Fruit fly (Drosophila melanogaster) whole organism, embryonic: ENCODE measurements around the gene Lipt2.

ENCODE experiments used
- Abd-B ChIP-seq: fragments of 200-800 bp; sonication (Bioruptor generic); optimal IDR thresholded peaks from 2 replicates; lab custom pipeline; 2018; ENCODE audit warnings: missing biosample characterization, mild to moderate bottlenecking, missing genetic modification characterization, moderate library complexity
- Ada2b ChIP-seq: fragments of 200-800 bp; sonication (Bioruptor generic); IDR thresholded peaks from 2 replicates; pipeline ENCODE4 v1.3.6; 2022; ENCODE audit warnings: missing biosample characterization, missing genetic modification characterization
- BtbVII ChIP-seq: fragments of 200-800 bp; sonication (Bioruptor generic); optimal IDR thresholded peaks from 3 replicates; lab custom pipeline; 2017; ENCODE audit warnings: missing biosample characterization, mild to moderate bottlenecking, missing genetic modification characterization
- CG10147 ChIP-seq: fragments of 200-800 bp; sonication (Bioruptor generic); optimal IDR thresholded peaks from 2 replicates; lab custom pipeline; 2019; ENCODE audit warnings: missing biosample characterization, mild to moderate bottlenecking, missing genetic modification characterization, moderate library complexity
- CG10267 ChIP-seq: fragments of 200-800 bp; sonication (Bioruptor generic); optimal IDR thresholded peaks from 2 replicates; lab custom pipeline; 2018; ENCODE audit warnings: missing biosample characterization, mild to moderate bottlenecking, missing genetic modification characterization, moderate library complexity
- CG10274 ChIP-seq: fragments of 200-800 bp; sonication (Bioruptor generic); optimal IDR thresholded peaks from 3 replicates; lab custom pipeline; 2017; ENCODE audit warnings: missing biosample characterization, mild to moderate bottlenecking, missing genetic modification characterization
- CG11085 ChIP-seq: fragments of 200-800 bp; sonication (Bioruptor generic); IDR thresholded peaks from 2 replicates; pipeline ENCODE4 v1.3.6; 2022; ENCODE audit warnings: missing biosample characterization, missing genetic modification characterization
- CG11695 ChIP-seq: fragments of 200-800 bp; sonication (Bioruptor generic); IDR thresholded peaks from 3 replicates; pipeline ENCODE4 v1.3.6; 2022; ENCODE audit warnings: missing biosample characterization, missing genetic modification characterization
- CG11696 ChIP-seq: fragments of 200-800 bp; sonication (Bioruptor generic); IDR thresholded peaks from 2 replicates; pipeline ENCODE4 v1.3.6; 2022; ENCODE audit warnings: missing biosample characterization, missing genetic modification characterization
- CG12391 ChIP-seq: fragments of 200-800 bp; sonication (Bioruptor generic); optimal IDR thresholded peaks from 3 replicates; lab custom pipeline; 2018; ENCODE audit warnings: missing biosample characterization, mild to moderate bottlenecking, missing genetic modification characterization, moderate library complexity
- CG12659 ChIP-seq: fragments of 200-800 bp; sonication (Bioruptor generic); optimal IDR thresholded peaks from 3 replicates; lab custom pipeline; 2017; ENCODE audit warnings: mild to moderate bottlenecking, missing biosample characterization, missing genetic modification reagents, missing genetic modification characterization
- CG13624 ChIP-seq: fragments of 200-800 bp; sonication (Bioruptor generic); optimal IDR thresholded peaks from 2 replicates; lab custom pipeline; 2016; ENCODE audit warnings: missing biosample characterization, missing genetic modification characterization
- CG13775 ChIP-seq: fragments of 200-800 bp; sonication (Bioruptor generic); optimal IDR thresholded peaks from 3 replicates; lab custom pipeline; 2017; ENCODE audit warnings: missing biosample characterization, mild to moderate bottlenecking, missing genetic modification characterization
- CG15479 ChIP-seq: fragments of 200-800 bp; sonication (Bioruptor generic); optimal IDR thresholded peaks from 3 replicates; lab custom pipeline; 2019; ENCODE audit warnings: missing biosample characterization, mild to moderate bottlenecking, missing genetic modification characterization, moderate library complexity
- CG15601 ChIP-seq: fragments of 200-800 bp; sonication (Bioruptor generic); optimal IDR thresholded peaks from 3 replicates; lab custom pipeline; 2019; ENCODE audit warnings: missing biosample characterization, mild to moderate bottlenecking, missing genetic modification characterization, moderate library complexity
- CG16863 ChIP-seq: fragments of 200-800 bp; sonication (Bioruptor generic); optimal IDR thresholded peaks from 3 replicates; lab custom pipeline; 2016; ENCODE audit warnings: missing biosample characterization, missing genetic modification characterization
- CG17568 ChIP-seq: fragments of 200-800 bp; sonication (Bioruptor generic); optimal IDR thresholded peaks from 2 replicates; lab custom pipeline; 2018; ENCODE audit warnings: missing biosample characterization, mild to moderate bottlenecking, missing genetic modification characterization, moderate library complexity
- CG2678 ChIP-seq: fragments of 200-800 bp; sonication (Bioruptor generic); optimal IDR thresholded peaks from 3 replicates; lab custom pipeline; 2019; ENCODE audit warnings: missing biosample characterization, mild to moderate bottlenecking, missing genetic modification characterization, moderate library complexity
- CG32772 ChIP-seq: fragments of 200-800 bp; sonication (Bioruptor generic); IDR thresholded peaks from 2 replicates; pipeline ENCODE4 v1.3.6; 2022; ENCODE audit warnings: missing biosample characterization, missing genetic modification characterization
- CG34422 ChIP-seq: fragments of 200-800 bp; sonication (Bioruptor generic); IDR thresholded peaks from 3 replicates; pipeline ENCODE4 v1.3.6; 2022; ENCODE audit warnings: missing biosample characterization, missing genetic modification characterization
- CG4404 ChIP-seq: fragments of 200-800 bp; sonication (Bioruptor generic); IDR thresholded peaks from 2 replicates; pipeline ENCODE4 v1.3.6; 2022; ENCODE audit warnings: missing biosample characterization, missing genetic modification characterization
- CG6689 ChIP-seq: fragments of 200-800 bp; sonication (Bioruptor generic); IDR thresholded peaks from 2 replicates; pipeline ENCODE4 v1.3.6; 2022; ENCODE audit warnings: missing biosample characterization, missing genetic modification characterization
- CG7372 ChIP-seq: fragments of 200-800 bp; sonication (Bioruptor generic); IDR thresholded peaks from 2 replicates; pipeline ENCODE4 v1.3.6; 2022; ENCODE audit warnings: missing biosample characterization, missing genetic modification characterization
- CG9609 ChIP-seq: fragments of 200-800 bp; sonication (Bioruptor generic); optimal IDR thresholded peaks from 3 replicates; lab custom pipeline; 2016; ENCODE audit warnings: missing biosample characterization, missing genetic modification characterization
- CG9797 ChIP-seq: fragments of 200-800 bp; sonication (Bioruptor generic); optimal IDR thresholded peaks from 3 replicates; lab custom pipeline; 2018; ENCODE audit warnings: missing biosample characterization, mild to moderate bottlenecking, missing genetic modification characterization
- Chrac-16 ChIP-seq: fragments of 200-800 bp; sonication (Bioruptor generic); optimal IDR thresholded peaks from 3 replicates; lab custom pipeline; 2016; ENCODE audit warnings: missing biosample characterization, missing genetic modification characterization
- CrebB ChIP-seq: fragments of 200-800 bp; sonication (Bioruptor generic); optimal IDR thresholded peaks from 3 replicates; lab custom pipeline; 2018; ENCODE audit warnings: missing biosample characterization, mild to moderate bottlenecking, missing genetic modification characterization
- D19B ChIP-seq: fragments of 200-800 bp; sonication (Bioruptor generic); optimal IDR thresholded peaks from 2 replicates; lab custom pipeline; 2017; ENCODE audit warnings: missing biosample characterization, mild to moderate bottlenecking, missing genetic modification characterization
- Deaf1 ChIP-seq: fragments of 200-800 bp; optimal IDR thresholded peaks from 3 replicates; lab custom pipeline; 2019; ENCODE audit warnings: missing biosample characterization, mild to moderate bottlenecking, missing genetic modification characterization, moderate library complexity
- Ets65A ChIP-seq: fragments of 200-800 bp; sonication (Bioruptor generic); peaks from one replicate; lab custom pipeline; 2016; ENCODE audit warnings: missing biosample characterization, missing genetic modification characterization
- HLH4C ChIP-seq: fragments of 200-800 bp; sonication (Bioruptor generic); IDR thresholded peaks from 3 replicates; pipeline ENCODE4 v1.3.6; 2022; ENCODE audit warnings: missing biosample characterization, missing genetic modification characterization; ENCODE audit not compliant: partially characterized antibody
- MESR4 ChIP-seq: fragments of 200-800 bp; sonication (Bioruptor generic); optimal IDR thresholded peaks from 2 replicates; lab custom pipeline; 2018; ENCODE audit warnings: missing biosample characterization, mild to moderate bottlenecking, missing genetic modification characterization, moderate library complexity
- NC2α ChIP-seq: fragments of 200-800 bp; sonication (Bioruptor generic); optimal IDR thresholded peaks from 2 replicates; lab custom pipeline; 2016; ENCODE audit warnings: missing biosample characterization, missing genetic modification characterization
- NFAT ChIP-seq: fragments of 200-800 bp; sonication (Bioruptor generic); IDR thresholded peaks from 2 replicates; pipeline ENCODE4 v1.3.6; 2022; ENCODE audit warnings: missing biosample characterization, missing genetic modification characterization
- Neu2 ChIP-seq: fragments of 200-800 bp; sonication (Bioruptor generic); optimal IDR thresholded peaks from 3 replicates; lab custom pipeline; 2016; ENCODE audit warnings: missing biosample characterization, missing genetic modification characterization, borderline replicate concordance
- Pdp1 ChIP-seq, 2 experiments: fragments of 200-800 bp; sonication (Bioruptor generic); optimal IDR thresholded peaks; 3 replicates each; lab custom pipeline; 2016; ENCODE audit warnings: missing biosample characterization in 2 of 2, missing genetic modification characterization in 2 of 2, mild to moderate bottlenecking in 1 of 2, moderate library complexity in 1 of 2
- Sox100B ChIP-seq: fragments of 200-800 bp; sonication (Bioruptor generic); optimal IDR thresholded peaks from 3 replicates; lab custom pipeline; 2018; ENCODE audit warnings: missing biosample characterization, mild to moderate bottlenecking, missing genetic modification characterization
- ab ChIP-seq: fragments of 200-800 bp; sonication (Bioruptor generic); optimal IDR thresholded peaks from 2 replicates; lab custom pipeline; 2016; ENCODE audit warnings: missing biosample characterization, missing genetic modification characterization
- amos ChIP-seq: fragments of 200-800 bp; sonication (Bioruptor generic); IDR thresholded peaks from 2 replicates; pipeline ENCODE4 v1.3.6; 2022; ENCODE audit warnings: missing biosample characterization, missing genetic modification characterization; ENCODE audit not compliant: partially characterized antibody
- cas ChIP-seq: fragments of 200-800 bp; sonication (Bioruptor generic); IDR thresholded peaks from 2 replicates; pipeline ENCODE4 v1.3.6; 2022; ENCODE audit warnings: missing biosample characterization, missing genetic modification characterization
- chinmo ChIP-seq: fragments of 200-800 bp; sonication (Bioruptor generic); IDR thresholded peaks from 4 replicates; pipeline ENCODE4 v1.3.6; 2022; ENCODE audit warnings: missing biosample characterization, missing genetic modification characterization; ENCODE audit not compliant: partially characterized antibody
- danr ChIP-seq: fragments of 200-800 bp; sonication (Bioruptor generic); IDR thresholded peaks from 2 replicates; pipeline ENCODE4 v1.3.6; 2022; ENCODE audit warnings: missing biosample characterization, missing genetic modification characterization
- lmd ChIP-seq: fragments of 200-800 bp; sonication (Bioruptor generic); IDR thresholded peaks from 2 replicates; pipeline ENCODE4 v1.3.6; 2022; ENCODE audit warnings: missing biosample characterization, missing genetic modification characterization
- nerfin-2 ChIP-seq: fragments of 200-800 bp; sonication (Bioruptor generic); IDR thresholded peaks from 2 replicates; pipeline ENCODE4 v1.3.6; 2022; ENCODE audit warnings: missing biosample characterization, missing genetic modification characterization; ENCODE audit not compliant: partially characterized antibody
- oc ChIP-seq: fragments of 200-800 bp; sonication (Bioruptor generic); optimal IDR thresholded peaks from 2 replicates; lab custom pipeline; 2018; ENCODE audit warnings: missing biosample characterization, mild to moderate bottlenecking, missing genetic modification characterization, moderate library complexity
- peb ChIP-seq: fragments of 200-800 bp; sonication (Bioruptor generic); IDR thresholded peaks from 2 replicates; pipeline ENCODE4 v1.3.6; 2022; ENCODE audit warnings: missing biosample characterization, missing genetic modification characterization
- pzg ChIP-seq: fragments of 200-800 bp; sonication (Bioruptor generic); optimal IDR thresholded peaks from 3 replicates; lab custom pipeline; 2018; ENCODE audit warnings: missing biosample characterization, mild to moderate bottlenecking, missing genetic modification characterization, moderate library complexity
- rib ChIP-seq: fragments of 200-800 bp; sonication (Bioruptor generic); IDR thresholded peaks from 2 replicates; pipeline ENCODE4 v1.3.6; 2022; ENCODE audit warnings: missing biosample characterization, missing genetic modification characterization
- sc ChIP-seq, 3 experiments: fragments of >200 bp in 2 of 3; fragments of 200-800 bp in 1 of 3; sonication (Bioruptor generic) in 1 of 3; optimal IDR thresholded peaks; 2 replicates in 2 of 3; 3 replicates in 1 of 3; lab custom pipeline; 2017; ENCODE audit warnings: mild to moderate bottlenecking in 1 of 3, missing biosample characterization in 1 of 3, missing genetic modification characterization in 1 of 3, missing genetic modification reagents in 1 of 3
- vvl ChIP-seq: fragments of 200-800 bp; sonication (Bioruptor generic); IDR thresholded peaks from 2 replicates; pipeline ENCODE4 v1.3.6; 2022; ENCODE audit warnings: missing biosample characterization, missing genetic modification characterization

Gene Lipt2

DNA sequence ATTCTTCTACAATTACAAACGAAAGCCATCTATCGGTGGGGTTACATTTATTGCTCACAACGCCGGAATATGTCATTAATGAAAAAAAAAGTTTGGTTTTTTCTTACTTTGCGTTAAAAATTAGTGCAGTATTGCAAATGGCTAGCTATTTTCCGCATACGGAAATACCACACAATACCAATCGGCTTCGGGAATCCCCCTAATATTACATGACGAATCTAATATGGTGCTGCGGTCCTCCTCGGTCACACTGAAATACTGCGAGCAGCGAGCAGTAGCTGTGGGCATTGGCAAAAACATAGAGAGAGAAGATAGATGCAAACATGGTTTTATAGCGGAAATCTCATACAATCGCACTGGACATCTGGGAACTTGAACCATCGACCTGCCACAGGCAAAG, 49.6 kb downstream of the Lipt2 start, which contains the start of gene tub (continued):
- TF ChIP-seq pzg (GFP tag; lab: Kevin White, UChicago) (peak; percentile 87), CG17568 (no peak), danr (no peak), CG12659 (GFP tag; lab: Kevin White, UChicago) (peak; percentile 84), HLH4C (GFP tag; lab: Robert Waterston, UW) (no peak), peb (GFP tag; lab: Robert Waterston, UW) (no peak), NFAT (no peak), cas (GFP tag; lab: Robert Waterston, UW) (no peak), Chrac-16 (GFP tag; lab: Kevin White, UChicago) (peak; percentile 31), Abd-B (GFP tag; lab: Kevin White, UChicago) (no peak), CG12391 (tag; lab: Kevin White, UChicago) (peak; percentile 58), CG2678 (no peak), CG34422 (GFP tag; lab: Robert Waterston, UW) (no peak), CG16863 (no peak), CG13775 (GFP tag; lab: Kevin White, UChicago) (peak; percentile 2), ab (no peak), nerfin-2 (GFP tag; lab: Robert Waterston, UW) (no peak), chinmo (GFP tag; lab: Robert Waterston, UW) (peak; percentile 68; the same call in 1 of the 4 replicates), CG7372 (GFP tag; lab: Robert Waterston, UW) (peak; percentile 29; the same call in 1 of the 2 replicates), Deaf1 (tag; lab: Kevin White, UChicago) (no peak), Ets65A (GFP tag; lab: Kevin White, UChicago) (no peak), sc (optimal IDR thresholded peaks at IDR 0.05; lab: Kevin White, UChicago) (no peak), sc (GFP tag; optimal IDR thresholded peaks at IDR 0.05; lab: Kevin White, UChicago) (no peak), CG13624 (GFP tag; lab: Kevin White, UChicago) (peak; percentile 49), CG10147 (GFP tag; lab: Kevin White, UChicago) (no peak), CG11695 (GFP tag; lab: Robert Waterston, UW) (no peak), CG6689 (0 out of 2 replicates have a peak, but pooled peaks have one; percentile 25), CG32772 (GFP tag; lab: Robert Waterston, UW) (no peak), vvl (GFP tag; lab: Robert Waterston, UW) (peak; percentile 55; the same call in 1 of the 2 replicates), CG15479 (GFP tag; lab: Kevin White, UChicago) (no peak), amos (GFP tag; lab: Robert Waterston, UW) (peak; percentile 36; the same call in 1 of the 2 replicates), CG11696 (no peak), Neu2 (GFP tag; lab: Kevin White, UChicago) (no peak), CG15601 (no peak), BtbVII (GFP tag; lab: Kevin White, UChicago) (no peak), NC2α (GFP tag; lab: Kevin White, UChicago) (no peak), CG10274 (GFP tag; lab: Kevin White, UChicago) (no peak), lmd (peak; percentile 38; the same call in 1 of the 2 replicates), Sox100B (GFP tag; lab: Kevin White, UChicago) (no peak), oc (no peak), rib (GFP tag; lab: Robert Waterston, UW) (no peak), D19B (no peak), CG11085 (GFP tag; lab: Robert Waterston, UW) (no peak), Ada2b (GFP tag; lab: Robert Waterston, UW) (no peak), CG4404 (no peak), CrebB (tag; lab: Kevin White, UChicago) (peak; percentile 32), MESR4 (peak; percentile 85), CG9797 (GFP tag; lab: Kevin White, UChicago) (peak; percentile 84), CG10267 (tag; lab: Kevin White, UChicago) (peak; percentile 53), Pdp1 (GFP tag; optimal IDR thresholded peaks at IDR 0.05; lab: Kevin White, UChicago) (peak; percentile 24 to 87), CG9609 (GFP tag; lab: Kevin White, UChicago) (peak; percentile 9)
